Worm (Caenorhabditis elegans) whole organism, L4/young adult: ENCODE data around the gene Y39A3B.8.

Experiments used
- W03F9.2 ChIP-seq: fragments of 150-350 bp; optimal IDR thresholded peaks from 2 replicates; lab custom pipeline; 2014; ENCODE audit warnings: missing biosample characterization, missing genetic modification characterization
- dao-5 ChIP-seq: sonication (generic microtip); optimal IDR thresholded peaks from 2 replicates; lab custom pipeline; 2016; ENCODE audit warnings: missing genotype, missing genetic modification characterization, moderate library complexity, missing compliant biosample characterization
- him-1 ChIP-seq: sonication (generic microtip); optimal IDR thresholded peaks from 2 replicates; lab custom pipeline; 2016; ENCODE audit warnings: missing genotype, missing genetic modification reagents, missing genetic modification characterization, missing compliant biosample characterization

DNA sequence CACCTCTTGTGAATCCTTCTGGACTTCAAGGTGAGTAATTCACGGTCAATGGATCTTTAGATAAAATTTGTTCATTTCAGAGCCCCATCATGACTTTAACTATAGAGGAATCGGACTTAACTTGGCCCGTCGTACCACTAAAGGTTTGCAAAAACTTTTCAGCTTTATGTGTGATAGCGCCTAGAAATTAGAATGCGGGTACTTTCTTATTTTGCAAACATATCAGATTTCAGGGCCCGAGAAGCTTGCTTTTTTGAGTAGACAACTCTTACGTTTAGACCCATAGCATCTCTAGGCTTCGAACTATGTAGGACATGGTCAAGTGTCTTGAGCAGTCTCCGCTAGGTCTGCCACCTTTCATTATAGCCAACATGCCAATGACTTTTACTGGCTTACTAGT is 10.4 kb upstream of the Y39A3B.8 start:
- no peak for TF ChIP-seq him-1 (tag; lab: Kevin White, UChicago)
- TF ChIP-seq W03F9.2 (tag; lab: Kevin White, UChicago) = no peak
- no peak for TF ChIP-seq dao-5 (tag; lab: Kevin White, UChicago)
